Comparison of ENCODE assay signal across 1 fruit fly cellular context in genomic region chr3R:23786768-23787631, dm6.
TF ChIP-seq lines count a peak whose summit lies in the region.

No protein-coding gene starts in this region.

TF ChIP-seq in whole organism, embryonic, 481 proteins besides CTCF, POLR2A, EP300 and RAD21 (continued from another document):
- TF ChIP-seq CG6689 (GFP tag; IDR thresholded peaks at IDR 0.05; lab: Robert Waterston, UW) (no peak), CG30431 (GFP tag; optimal IDR thresholded peaks at IDR 0.05; lab: Kevin White, UChicago) (no peak), CG2889 (GFP tag; IDR thresholded peaks at IDR 0.05; lab: Robert Waterston, UW) (no peak), CG8290 (GFP tag; optimal IDR thresholded peaks at IDR 0.05; lab: Kevin White, UChicago) (peak; percentile 7), CG8290 (tag; optimal IDR thresholded peaks at IDR 0.05; lab: Kevin White, UChicago) (no peak), prd (optimal IDR thresholded peaks at IDR 0.05; lab: Kevin White, UChicago) (no peak), prd (GFP tag; IDR thresholded peaks at IDR 0.05; lab: Robert Waterston, UW) (peak; percentile 34; the same call in 1 of the 3 replicates), CG13424 (tag; optimal IDR thresholded peaks at IDR 0.05; lab: Kevin White, UChicago) (no peak), CG2678 (tag; optimal IDR thresholded peaks at IDR 0.05; lab: Kevin White, UChicago) (peak; percentile 6), dmrt11E (tag; optimal IDR thresholded peaks at IDR 0.05; lab: Kevin White, UChicago) (peak; percentile 6), MTF-1 (GFP tag; optimal IDR thresholded peaks at IDR 0.05; lab: Kevin White, UChicago; ENCODE audit: borderline replicate concordance) (no peak), fu2 (GFP tag; optimal IDR thresholded peaks at IDR 0.05; lab: Kevin White, UChicago) (no peak), CG7839 (tag; optimal IDR thresholded peaks at IDR 0.05; lab: Kevin White, UChicago) (peak; percentile 17), Bdp1 (GFP tag; optimal IDR thresholded peaks at IDR 0.05; lab: Kevin White, UChicago) (no peak), cg (GFP tag; optimal IDR thresholded peaks at IDR 0.05; lab: Kevin White, UChicago) (no peak), CG4404 (GFP tag; IDR thresholded peaks at IDR 0.05; lab: Robert Waterston, UW) (no peak), zf30C (GFP tag; optimal IDR thresholded peaks at IDR 0.05; lab: Kevin White, UChicago) (peak; percentile 39), peb (GFP tag; IDR thresholded peaks at IDR 0.05; lab: Robert Waterston, UW) (no peak), NC2β (GFP tag; optimal IDR thresholded peaks at IDR 0.05; lab: Kevin White, UChicago) (no peak), CG4820 (GFP tag; optimal IDR thresholded peaks at IDR 0.05; lab: Kevin White, UChicago) (no peak), sd (tag; optimal IDR thresholded peaks at IDR 0.05; lab: Kevin White, UChicago) (no peak), fd3F (GFP tag; optimal IDR thresholded peaks at IDR 0.05; lab: Kevin White, UChicago) (no peak), CG3995 (GFP tag; optimal IDR thresholded peaks at IDR 0.05; lab: Kevin White, UChicago) (peak; percentile 66), CG30020 (tag; optimal IDR thresholded peaks at IDR 0.05; lab: Kevin White, UChicago) (no peak), Lpt (GFP tag; optimal IDR thresholded peaks at IDR 0.05; lab: Kevin White, UChicago) (no peak), CG1647 (GFP tag; optimal IDR thresholded peaks at IDR 0.05; lab: Kevin White, UChicago) (no peak), zen2 (GFP tag; IDR thresholded peaks at IDR 0.05; lab: Robert Waterston, UW; ENCODE audit: partially characterized antibody) (no peak), Oaz (GFP tag; IDR thresholded peaks at IDR 0.05; lab: Robert Waterston, UW) (no peak), CG4424 (GFP tag; optimal IDR thresholded peaks at IDR 0.05; lab: Kevin White, UChicago) (peak; percentile 55), twi (tag; optimal IDR thresholded peaks at IDR 0.05; lab: Kevin White, UChicago) (no peak), CG8478 (optimal IDR thresholded peaks at IDR 0.05; lab: Kevin White, UChicago) (no peak), CG18262 (tag; optimal IDR thresholded peaks at IDR 0.05; lab: Kevin White, UChicago) (peak; percentile 54), CG32772 (GFP tag; IDR thresholded peaks at IDR 0.05; lab: Robert Waterston, UW) (peak; percentile 34; the same call in 1 of the 2 replicates), slou (GFP tag; optimal IDR thresholded peaks at IDR 0.05; lab: Kevin White, UChicago) (no peak), CG4617 (GFP tag; optimal IDR thresholded peaks at IDR 0.05; lab: Kevin White, UChicago; ENCODE audit: borderline replicate concordance) (no peak), scrt (GFP tag; optimal IDR thresholded peaks at IDR 0.05; lab: Kevin White, UChicago) (no peak), knrl (GFP tag; IDR thresholded peaks at IDR 0.05; lab: Robert Waterston, UW; ENCODE audit: partially characterized antibody) (no peak), Side (GFP tag; optimal IDR thresholded peaks at IDR 0.05; lab: Kevin White, UChicago) (no peak), Hmx (GFP tag; optimal IDR thresholded peaks at IDR 0.05; lab: Kevin White, UChicago) (no peak), Fer3 (tag; optimal IDR thresholded peaks at IDR 0.05; lab: Kevin White, UChicago) (no peak), wdn (GFP tag; IDR thresholded peaks at IDR 0.05; lab: Robert Waterston, UW) (no peak), Mes4 (GFP tag; optimal IDR thresholded peaks at IDR 0.05; lab: Kevin White, UChicago) (no peak), CG17829 (tag; optimal IDR thresholded peaks at IDR 0.05; lab: Kevin White, UChicago) (peak; percentile 60), gsb-n (tag; optimal IDR thresholded peaks at IDR 0.05; lab: Kevin White, UChicago) (no peak), CG16779 (GFP tag; IDR thresholded peaks at IDR 0.05; lab: Robert Waterston, UW) (no peak), CG14050 (GFP tag; IDR thresholded peaks at IDR 0.05; lab: Robert Waterston, UW) (no peak), Lhr (GFP tag; optimal IDR thresholded peaks at IDR 0.05; lab: Kevin White, UChicago) (no peak), p53 (GFP tag; optimal IDR thresholded peaks at IDR 0.05; lab: Kevin White, UChicago) (no peak), Elba2 (GFP tag; optimal IDR thresholded peaks at IDR 0.05; lab: Kevin White, UChicago) (no peak), Awh (GFP tag; IDR thresholded peaks at IDR 0.05; lab: Robert Waterston, UW) (no peak), Vsx1 (GFP tag; optimal IDR thresholded peaks at IDR 0.05; lab: Kevin White, UChicago) (no peak), hb (GFP tag; IDR thresholded peaks at IDR 0.05; lab: Robert Waterston, UW; ENCODE audit: partially characterized antibody) (no peak), Bgb (GFP tag; IDR thresholded peaks at IDR 0.05; lab: Robert Waterston, UW; ENCODE audit: partially characterized antibody) (no peak), BEAF-32 (GFP tag; optimal IDR thresholded peaks at IDR 0.05; lab: Kevin White, UChicago) (no peak), CG6683 (GFP tag; optimal IDR thresholded peaks at IDR 0.05; lab: Kevin White, UChicago) (no peak), CG15696 (tag; optimal IDR thresholded peaks at IDR 0.05; lab: Kevin White, UChicago) (no peak), CG18476 (GFP tag; optimal IDR thresholded peaks at IDR 0.05; lab: Kevin White, UChicago) (no peak), sim (GFP tag; IDR thresholded peaks at IDR 0.05; lab: Robert Waterston, UW) (peak; percentile 52; the same call in 1 of the 2 replicates), zfh1 (GFP tag; IDR thresholded peaks at IDR 0.05; lab: Robert Waterston, UW) (peak; percentile 45; the same call in 1 of the 3 replicates), CG14441 (GFP tag; IDR thresholded peaks at IDR 0.05; lab: Robert Waterston, UW) (no peak), ro (GFP tag; IDR thresholded peaks at IDR 0.05; lab: Robert Waterston, UW) (no peak), H15 (GFP tag; IDR thresholded peaks at IDR 0.05; lab: Robert Waterston, UW) (no peak), Usf (GFP tag; optimal IDR thresholded peaks at IDR 0.05; lab: Kevin White, UChicago) (no peak), slp2 (GFP tag; optimal IDR thresholded peaks at IDR 0.05; lab: Kevin White, UChicago) (no peak), Xrp1 (GFP tag; IDR thresholded peaks at IDR 0.05; lab: Robert Waterston, UW) (peak; percentile 78), CG17568 (GFP tag; optimal IDR thresholded peaks at IDR 0.05; lab: Kevin White, UChicago) (no peak), CG9215 (GFP tag; IDR thresholded peaks at IDR 0.05; lab: Robert Waterston, UW) (no peak), rib (GFP tag; IDR thresholded peaks at IDR 0.05; lab: Robert Waterston, UW) (no peak), nom (GFP tag; optimal IDR thresholded peaks at IDR 0.05; lab: Kevin White, UChicago) (peak; percentile 13), Ssrp (tag; optimal IDR thresholded peaks at IDR 0.05; lab: Kevin White, UChicago) (no peak), Sry-β (GFP tag; optimal IDR thresholded peaks at IDR 0.05; lab: Kevin White, UChicago) (no peak), ara (GFP tag; IDR thresholded peaks at IDR 0.05; lab: Robert Waterston, UW) (peak; percentile 73), CG7745 (tag; optimal IDR thresholded peaks at IDR 0.05; lab: Kevin White, UChicago) (no peak), corto (GFP tag; optimal IDR thresholded peaks at IDR 0.05; lab: Kevin White, UChicago) (no peak), kni (GFP tag; optimal IDR thresholded peaks at IDR 0.05; lab: Kevin White, UChicago) (no peak), cwo (GFP tag; optimal IDR thresholded peaks at IDR 0.05; lab: Kevin White, UChicago) (peak; percentile 36), trh (GFP tag; optimal IDR thresholded peaks at IDR 0.05; lab: Kevin White, UChicago) (no peak), CG12071 (GFP tag; optimal IDR thresholded peaks at IDR 0.05; lab: Kevin White, UChicago) (no peak), eyg (GFP tag; optimal IDR thresholded peaks at IDR 0.05; lab: Kevin White, UChicago) (no peak)
